Worm (Caenorhabditis elegans): ENCODE results near the gene Y53G8B.2.

- TF ChIP-seq Y5F2A.4 (GFP tag; optimal IDR thresholded peaks at IDR 0.05) (no peak), F49E8.2 (tag; optimal IDR thresholded peaks at IDR 0.05; ENCODE audit: borderline replicate concordance) (no peak), Y48G9A.11 (GFP tag; IDR thresholded peaks at IDR 0.05) (no peak), unc-62 (GFP tag; optimal IDR thresholded peaks at IDR 0.05 in 1 of 2) (peak in 1 of 2 experiments; percentile 58), unc-62 (tag; optimal IDR thresholded peaks at IDR 0.05) (no peak), lir-3 (tag; optimal IDR thresholded peaks at IDR 0.05) (no peak), zfp-3 (GFP tag; conservative IDR thresholded peaks at IDR 0.05) (no peak)
Observed at ce11 chrIII:3100593-3101270, 3.0 kb downstream of the Y53G8B.2 start.
